Worm (Caenorhabditis elegans) whole organism, L3 larva: ENCODE results near the gene C54G7.1.

Source experiments
- ZK546.5 ChIP-seq: sonication (generic microtip); optimal IDR thresholded peaks from 2 replicates; lab custom pipeline; 2017; ENCODE audit warnings: missing biosample characterization, missing genetic modification characterization
- aly-2 ChIP-seq: fragments of 150-350 bp; optimal IDR thresholded peaks from 2 replicates; lab custom pipeline; 2014; ENCODE audit warnings: missing biosample characterization, missing genetic modification characterization
- ceh-16 ChIP-seq: sonication (generic microtip); optimal IDR thresholded peaks from 2 replicates; lab custom pipeline; 2017; ENCODE audit warnings: missing biosample characterization, missing genetic modification characterization
- ceh-28 ChIP-seq: fragments of 150-350 bp; optimal IDR thresholded peaks from 2 replicates; lab custom pipeline; 2014; ENCODE audit warnings: missing biosample characterization, missing genetic modification reagents, missing genetic modification characterization
- ceh-82 ChIP-seq: fragments of 150-350 bp; optimal IDR thresholded peaks from 2 replicates; lab custom pipeline; 2014; ENCODE audit warnings: missing biosample characterization, missing genetic modification characterization
- ceh-9 ChIP-seq: sonication (generic microtip); optimal IDR thresholded peaks from 2 replicates; lab custom pipeline; 2018; ENCODE audit warnings: missing biosample characterization, missing genetic modification characterization
- elt-1 ChIP-seq: fragments of 150-350 bp; optimal IDR thresholded peaks from 2 replicates; lab custom pipeline; 2014; ENCODE audit warnings: missing biosample characterization, missing genetic modification characterization
- skn-1 ChIP-seq: fragments of 150-350 bp; optimal IDR thresholded peaks from 2 replicates; lab custom pipeline; 2014; ENCODE audit warnings: missing biosample characterization, missing genetic modification characterization
- snpc-4 ChIP-seq: fragments of 150-350 bp; optimal IDR thresholded peaks from 2 replicates; lab custom pipeline; 2014; ENCODE audit warnings: missing biosample characterization, missing genetic modification characterization
- tbx-2 ChIP-seq: sonication (generic microtip); optimal IDR thresholded peaks from 2 replicates; lab custom pipeline; 2016; ENCODE audit warnings: mild to moderate bottlenecking, missing genetic modification characterization, missing compliant biosample characterization
- ztf-11 ChIP-seq: fragments of 150-350 bp; optimal IDR thresholded peaks from 2 replicates; lab custom pipeline; 2014; ENCODE audit warnings: missing biosample characterization, missing genetic modification characterization

ce11 chrX:5512227-5512626 is 31.5 kb upstream of the C54G7.1 start, which contains the start of gene T23F2.3:
- TF ChIP-seq ceh-16 (tag; lab: Kevin White, UChicago) (no peak), aly-2 (no peak), ztf-11 (no peak), snpc-4 (tag; lab: Kevin White, UChicago) (no peak), tbx-2 (tag; lab: Kevin White, UChicago) (no peak), skn-1 (no peak), elt-1 (tag; lab: Kevin White, UChicago) (no peak), ceh-82 (tag; lab: Kevin White, UChicago) (no peak), ZK546.5 (tag; lab: Kevin White, UChicago) (no peak), ceh-28 (tag; lab: Kevin White, UChicago) (no peak), ceh-9 (tag; lab: Kevin White, UChicago) (no peak)
